Fruit fly (Drosophila melanogaster): ENCODE results near the gene Acox3.
A peak's percentile ranks its signal among the peaks of the same experiment; 100 is the strongest.

Acox3 gene

dm6 chr2L:6379197-6379596, 69.0 kb downstream of the Acox3 start:
- TF ChIP-seq lab (GFP tag; optimal IDR thresholded peaks at IDR 0.05) (peak; percentile 23), h (optimal IDR thresholded peaks at IDR 0.05) (no peak), HmgD (GFP tag; optimal IDR thresholded peaks at IDR 0.05) (no peak), ttk (GFP tag; IDR thresholded peaks at IDR 0.05) (0 out of 2 replicates have a peak, but pooled peaks have one; percentile 29), amos (GFP tag; IDR thresholded peaks at IDR 0.05; ENCODE audit: partially characterized antibody) (no peak), slbo (GFP tag; IDR thresholded peaks at IDR 0.05) (peak; percentile 17; the same call in 1 of the 2 replicates), ERR (GFP tag; optimal IDR thresholded peaks at IDR 0.05) (no peak), luna (GFP tag; optimal IDR thresholded peaks at IDR 0.05) (no peak), sob (GFP tag; IDR thresholded peaks at IDR 0.05) (0 out of 2 replicates have a peak, but pooled peaks have one; percentile 24), YL-1 (GFP tag; optimal IDR thresholded peaks at IDR 0.05) (no peak), lmd (GFP tag; IDR thresholded peaks at IDR 0.05) (peak; percentile 33; the same call in 1 of the 2 replicates), CG4360 (GFP tag; IDR thresholded peaks at IDR 0.05) (no peak), CG2116 (GFP tag; optimal IDR thresholded peaks at IDR 0.05) (no peak), CG7987 (GFP tag; optimal IDR thresholded peaks at IDR 0.05) (no peak), ATbp (GFP tag; optimal IDR thresholded peaks at IDR 0.05) (no peak), CG10366 (GFP tag; IDR thresholded peaks at IDR 0.05) (0 out of 2 replicates have a peak, but pooled peaks have one; percentile 17), dm (GFP tag; optimal IDR thresholded peaks at IDR 0.05) (no peak), CG17328 (GFP tag; IDR thresholded peaks at IDR 0.05) (peak; percentile 17; the same call in 1 of the 2 replicates), Gsc (GFP tag; IDR thresholded peaks at IDR 0.05) (no peak), zen (tag; optimal IDR thresholded peaks at IDR 0.05) (peak; percentile 2), ci (GFP tag; IDR thresholded peaks at IDR 0.05) (0 out of 3 replicates have a peak, but pooled peaks have one; percentile 27), sima (GFP tag; optimal IDR thresholded peaks at IDR 0.05) (no peak), CG10979 (tag; optimal IDR thresholded peaks at IDR 0.05) (no peak), caup (GFP tag; optimal IDR thresholded peaks at IDR 0.05; ENCODE audit: severe bottlenecking) (no peak), Dfd (GFP tag; optimal IDR thresholded peaks at IDR 0.05) (no peak), Ssrp (tag; optimal IDR thresholded peaks at IDR 0.05) (no peak), sens (GFP tag) (peak; percentile 62), CG1792 (GFP tag; optimal IDR thresholded peaks at IDR 0.05) (no peak), NFAT (GFP tag; IDR thresholded peaks at IDR 0.05) (no peak), CG11723 (GFP tag; optimal IDR thresholded peaks at IDR 0.05) (no peak), gro (GFP tag; optimal IDR thresholded peaks at IDR 0.05) (no peak), sr (GFP tag; IDR thresholded peaks at IDR 0.05) (no peak), CG7963 (GFP tag; IDR thresholded peaks at IDR 0.05; ENCODE audit: partially characterized antibody) (no peak), Ets65A (GFP tag) (peak; percentile 4), prd (optimal IDR thresholded peaks at IDR 0.05) (no peak), prd (GFP tag; IDR thresholded peaks at IDR 0.05) (peak; percentile 50; the same call in 1 of the 3 replicates), vvl (GFP tag; IDR thresholded peaks at IDR 0.05) (no peak), gce (GFP tag; IDR thresholded peaks at IDR 0.05) (no peak), CG18011 (GFP tag; optimal IDR thresholded peaks at IDR 0.05) (no peak), CG18599 (GFP tag; optimal IDR thresholded peaks at IDR 0.05) (peak; percentile 18)

Data from whole organism, embryonic.